Fruit fly (Drosophila melanogaster): Measurements from ENCODE around the gene Rpn3.

DNA sequence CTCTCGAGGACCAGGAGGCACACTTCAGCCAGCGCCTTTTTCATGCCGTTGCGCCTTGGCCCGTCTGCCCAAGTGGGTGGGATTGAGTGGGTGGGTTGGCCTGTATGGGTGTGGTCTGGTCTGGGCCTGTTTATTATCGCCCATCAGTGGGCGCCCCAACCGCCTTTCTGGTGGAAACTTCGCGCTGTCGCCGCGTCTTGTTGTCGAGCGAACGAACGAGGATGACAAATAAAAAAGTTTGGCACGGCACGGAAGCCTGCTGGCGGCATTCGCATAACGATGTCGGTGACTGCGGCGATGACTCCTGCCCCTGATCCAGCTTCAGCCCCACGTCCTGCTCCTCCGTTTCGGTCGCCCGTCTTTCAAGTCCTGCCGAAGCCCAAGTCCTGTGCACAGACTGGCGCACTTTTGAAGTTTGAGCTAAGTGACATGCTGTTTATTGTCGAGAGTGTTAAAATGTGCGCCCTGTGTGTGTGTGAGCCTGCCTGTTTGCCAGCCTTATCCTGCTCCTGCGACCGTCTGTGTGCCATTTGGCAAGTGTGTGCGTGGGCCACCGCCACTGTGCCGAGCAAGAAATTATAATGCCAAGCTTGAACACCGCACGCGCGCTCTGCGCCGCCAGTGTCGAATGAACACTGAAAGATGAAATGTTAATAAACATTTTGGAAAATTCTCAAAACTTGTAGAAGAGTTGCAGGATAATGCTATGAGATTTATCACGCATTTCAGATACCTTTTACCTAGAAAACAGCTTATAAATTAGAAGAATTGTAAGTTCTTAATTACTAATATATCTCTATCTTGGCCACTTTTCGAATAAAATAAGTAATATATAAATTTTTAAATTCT is 37.3 kb upstream of the Rpn3 start:
- TF ChIP-seq B-H2 (GFP tag; optimal IDR thresholded peaks at IDR 0.05) (peak; percentile 66), Ada2b (GFP tag; IDR thresholded peaks at IDR 0.05) (peak; percentile 44; the same call in 1 of the 2 replicates), nom (GFP tag; optimal IDR thresholded peaks at IDR 0.05) (peak; percentile 18), chif (GFP tag; optimal IDR thresholded peaks at IDR 0.05) (peak in 1 of 2 experiments; percentile 8), bbx (GFP tag; IDR thresholded peaks at IDR 0.05; ENCODE audit: partially characterized antibody) (no peak), CG11247 (GFP tag; IDR thresholded peaks at IDR 0.05) (peak; percentile 26; the same call in 1 of the 2 replicates)
